Worm (Caenorhabditis elegans): Measurements from ENCODE around the gene R09H10.3.
A peak's percentile ranks its signal among the peaks of the same experiment; 100 is the strongest.

The R09H10.3 gene

ce11 chrIV:10606575-10607080, at the start of gene R09H10.3:
Gene R09H10.3 (plus strand): TSS chrIV:10607030.
- TF ChIP-seq let-607 (tag; optimal IDR thresholded peaks at IDR 0.05) (peak in 1 of 2 experiments; percentile 1), nhr-80 (tag; optimal IDR thresholded peaks at IDR 0.05) (peak; percentile 75), attf-6 (GFP tag; IDR thresholded peaks at IDR 0.05) (no peak)

- TF ChIP-seq hsf-1 (GFP tag; IDR thresholded peaks at IDR 0.05) (0 out of 2 replicates have a peak, but pooled peaks have one; percentile 9), T07F8.4 (tag; optimal IDR thresholded peaks at IDR 0.05) (no peak), ceh-27 (GFP tag; optimal IDR thresholded peaks at IDR 0.05) (no peak), F33H1.4 (GFP tag; IDR thresholded peaks at IDR 0.05) (peak; percentile 23; the same call in 1 of the 2 replicates), lsl-1 (GFP tag; optimal IDR thresholded peaks at IDR 0.05) (peak; percentile 60)
Observed at ce11 chrIV:10558415-10558814, 48.4 kb upstream of the R09H10.3 start, which contains the start of gene zim-3. Gene zim-3 (plus strand): TSS chrIV:10558715.

- no peak for TF ChIP-seq ztf-22 (GFP tag; optimal IDR thresholded peaks at IDR 0.05)
- TF ChIP-seq sptf-2 (GFP tag; optimal IDR thresholded peaks at IDR 0.05): no peak
- TF ChIP-seq ceh-91 (GFP tag; IDR thresholded peaks at IDR 0.05): no peak
- TF ChIP-seq cebp-1 (GFP tag; IDR thresholded peaks at IDR 0.05): no peak
- TF ChIP-seq cebp-1 (tag; optimal IDR thresholded peaks at IDR 0.05): no peak
- no peak for TF ChIP-seq pbrm-1 (GFP tag; IDR thresholded peaks at IDR 0.05)
- no peak for TF ChIP-seq xnd-1 (tag; optimal IDR thresholded peaks at IDR 0.05)
- TF ChIP-seq mcd-1 (GFP tag; IDR thresholded peaks at IDR 0.05): no peak
- TF ChIP-seq nfyb-1 (GFP tag; IDR thresholded peaks at IDR 0.05): no peak
- no peak for TF ChIP-seq lin-26 (GFP tag; IDR thresholded peaks at IDR 0.05)
- no peak for TF ChIP-seq egl-18 (GFP tag; IDR thresholded peaks at IDR 0.05)
Observed at ce11 chrIV:10561605-10562004, 45.2 kb upstream of the R09H10.3 start, which contains the start of gene him-8. Gene him-8 (plus strand): TSS chrIV:10561905.

- no peak for TF ChIP-seq ztf-28 (GFP tag; IDR thresholded peaks at IDR 0.05)
- no peak for TF ChIP-seq F55B11.4 (tag; optimal IDR thresholded peaks at IDR 0.05; ENCODE audit: borderline replicate concordance, insufficient read depth)
- no peak for TF ChIP-seq snpc-3.4 (tag; optimal IDR thresholded peaks at IDR 0.05)
- TF ChIP-seq sea-2 (GFP tag; IDR thresholded peaks at IDR 0.05): no peak
- TF ChIP-seq attf-6 (GFP tag; IDR thresholded peaks at IDR 0.05): no peak
- TF ChIP-seq dpl-1 (GFP tag; optimal IDR thresholded peaks at IDR 0.05): no peak
- TF ChIP-seq bed-2 (GFP tag; IDR thresholded peaks at IDR 0.05): no peak
- TF ChIP-seq tbx-9 (tag; optimal IDR thresholded peaks at IDR 0.05; ENCODE audit: borderline replicate concordance): no peak
- TF ChIP-seq hlh-26 (GFP tag; conservative IDR thresholded peaks at IDR 0.05): no peak
- no peak for TF ChIP-seq madf-3 (GFP tag; IDR thresholded peaks at IDR 0.05)
- no peak for TF ChIP-seq ccch-3 (GFP tag; optimal IDR thresholded peaks at IDR 0.05)
- no peak for TF ChIP-seq Y53F4B.3 (GFP tag; IDR thresholded peaks at IDR 0.05)
- TF ChIP-seq zim-3 (tag; optimal IDR thresholded peaks at IDR 0.05): no peak
- no peak for TF ChIP-seq nfya-2 (GFP tag; IDR thresholded peaks at IDR 0.05)
- TF ChIP-seq ceh-79 (tag; optimal IDR thresholded peaks at IDR 0.05): no peak
- TF ChIP-seq F23B12.7 (tag; optimal IDR thresholded peaks at IDR 0.05; ENCODE audit: insufficient read depth): no peak
Observed at ce11 chrIV:10564613-10565012, 42.2 kb upstream of the R09H10.3 start.
